Fruit fly (Drosophila melanogaster) whole organism: ENCODE results near the gene Rrp6.
A peak's percentile ranks its signal among the peaks of the same experiment; 100 is the strongest.

ENCODE experiments used
- CG8478 ChIP-seq: fragments of >200 bp; optimal IDR thresholded peaks from 2 replicates; lab custom pipeline; 2018; ENCODE audit warnings: inconsistent platforms
- Dll ChIP-seq: fragments of >200 bp; optimal IDR thresholded peaks from 2 replicates; lab custom pipeline; 2017
- EcR ChIP-seq, 2 experiments: fragments of >200 bp; optimal IDR thresholded peaks; 2 replicates each; lab custom pipeline; 2017; ENCODE audit warnings: missing biosample characterization in 2 of 2, missing genetic modification characterization in 2 of 2, missing genetic modification reagents in 2 of 2
- pan ChIP-seq: fragments of >200 bp; optimal IDR thresholded peaks from 2 replicates; lab custom pipeline; 2017
- psq ChIP-seq: fragments of >200 bp; optimal IDR thresholded peaks from 2 replicates; lab custom pipeline; 2017
- usp ChIP-seq: fragments of >200 bp; optimal IDR thresholded peaks from 2 replicates; lab custom pipeline; 2017; ENCODE audit warnings: missing biosample characterization, missing genetic modification characterization, mixed read lengths

Gene Rrp6

DNA sequence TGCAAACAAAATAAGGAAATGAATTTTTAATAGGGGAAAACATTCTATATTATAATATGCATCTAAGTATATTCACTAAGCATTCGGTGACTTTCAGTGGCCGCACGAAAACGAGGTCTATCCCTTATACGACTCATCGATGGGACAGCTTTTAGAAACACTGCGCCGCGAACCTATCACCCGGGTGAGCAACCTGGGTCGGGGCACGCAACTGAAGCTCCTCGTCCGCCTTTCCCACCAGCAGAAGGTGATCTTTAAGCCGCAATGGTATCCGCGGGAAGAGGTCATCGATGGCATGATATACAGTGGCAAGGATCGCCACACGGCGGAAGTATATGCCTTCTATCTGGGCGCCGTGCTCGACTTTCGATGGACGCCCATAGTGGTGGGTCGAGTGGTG lies 5.2 kb downstream of the Rrp6 start:
- TF ChIP-seq CG8478 (lab: Kevin White, UChicago) (no peak), psq (no peak), usp (GFP tag; lab: Kevin White, UChicago) (no peak), Dll (lab: Kevin White, UChicago) (no peak), pan (no peak), EcR (GFP tag; optimal IDR thresholded peaks at IDR 0.05; lab: Kevin White, UChicago) (no peak)

DNA sequence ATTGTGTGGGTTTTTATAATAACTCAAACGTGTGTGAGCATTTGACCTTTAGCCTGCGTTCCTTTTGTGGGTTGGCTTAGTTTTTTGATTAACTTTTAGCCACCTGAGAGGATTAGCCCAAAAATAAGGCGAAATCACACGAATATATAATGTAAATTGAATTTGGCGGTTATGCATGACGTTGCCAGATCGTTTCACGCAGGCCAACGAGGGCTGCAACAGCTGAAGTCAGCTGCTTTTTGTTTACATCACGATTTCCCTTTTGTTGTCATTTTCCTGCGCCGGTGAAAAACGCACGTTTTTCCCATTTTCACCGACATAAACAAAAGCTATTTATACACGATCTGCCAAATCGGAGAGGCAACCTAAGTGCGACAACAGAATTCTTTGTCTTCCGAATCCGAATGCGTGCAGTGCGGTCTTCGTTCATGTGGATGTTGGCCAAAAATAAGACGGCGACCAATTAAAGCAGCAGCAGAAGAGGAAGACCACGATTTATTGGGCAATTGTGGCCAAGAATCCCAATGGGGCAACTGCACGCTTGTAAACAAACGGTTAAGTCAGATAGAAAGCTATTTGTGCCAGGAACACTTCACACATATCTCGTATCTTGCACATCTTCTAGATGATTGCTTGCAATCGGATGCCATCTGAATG lies 6.7 kb downstream of the Rrp6 start, which contains the start of gene CG3631:
CG3631 (plus strand) TSS at position 251 of the 657 bp plus-strand sequence.
- no peak for TF ChIP-seq CG8478 (lab: Kevin White, UChicago)
- no peak for TF ChIP-seq EcR (GFP tag; optimal IDR thresholded peaks at IDR 0.05; lab: Kevin White, UChicago)
- TF ChIP-seq pan: no peak
- no peak for TF ChIP-seq usp (GFP tag; lab: Kevin White, UChicago)
- no peak for TF ChIP-seq Dll (lab: Kevin White, UChicago)

DNA sequence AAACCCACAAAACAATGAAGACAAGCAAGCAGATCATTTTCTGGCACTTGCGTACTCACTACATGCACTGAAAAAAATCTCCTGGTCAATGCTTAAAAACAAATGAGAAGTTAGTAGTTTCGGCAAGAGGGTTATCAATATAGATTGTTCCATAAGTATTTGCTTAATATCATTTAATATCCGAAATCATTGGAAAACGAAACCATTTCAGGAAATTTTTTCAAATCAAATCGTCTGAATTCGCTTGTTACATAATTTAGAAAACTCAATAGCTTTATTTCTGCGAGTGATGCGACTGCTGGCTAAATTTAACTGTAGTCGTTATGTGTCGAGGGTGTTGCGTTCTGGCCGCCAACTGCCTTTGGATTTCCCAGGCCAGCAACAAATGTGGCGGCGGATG lies 7.9 kb downstream of the Rrp6 start:
- no peak for TF ChIP-seq psq
- no peak for TF ChIP-seq usp (GFP tag; lab: Kevin White, UChicago)
- TF ChIP-seq EcR (GFP tag; optimal IDR thresholded peaks at IDR 0.05; lab: Kevin White, UChicago): no peak
- no peak for TF ChIP-seq CG8478 (lab: Kevin White, UChicago)
- TF ChIP-seq pan: no peak
- no peak for TF ChIP-seq Dll (lab: Kevin White, UChicago)

DNA sequence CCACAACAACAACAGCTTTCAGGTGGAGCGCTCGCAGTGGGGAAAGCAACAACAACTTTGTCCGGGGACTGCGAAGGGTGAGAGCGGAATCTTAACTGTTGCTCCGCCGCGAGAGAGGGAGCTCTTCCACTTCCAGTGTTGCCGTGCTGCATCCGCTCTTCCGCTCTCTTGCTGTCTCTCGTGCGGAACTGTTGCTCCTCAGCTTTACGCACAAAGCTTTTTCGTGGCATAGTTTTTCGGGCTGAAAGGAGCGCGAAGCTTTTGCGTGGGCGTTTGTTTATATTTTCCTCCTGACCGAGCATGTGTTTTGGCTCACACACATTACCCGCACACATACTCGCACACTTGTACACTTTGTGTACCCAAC lies 10.1 kb downstream of the Rrp6 start:
- no peak for TF ChIP-seq pan
- no peak for TF ChIP-seq EcR (GFP tag; optimal IDR thresholded peaks at IDR 0.05; lab: Kevin White, UChicago)
- TF ChIP-seq CG8478 (lab: Kevin White, UChicago): no peak
- no peak for TF ChIP-seq Dll (lab: Kevin White, UChicago)
- no peak for TF ChIP-seq usp (GFP tag; lab: Kevin White, UChicago)
- no peak for TF ChIP-seq psq

DNA sequence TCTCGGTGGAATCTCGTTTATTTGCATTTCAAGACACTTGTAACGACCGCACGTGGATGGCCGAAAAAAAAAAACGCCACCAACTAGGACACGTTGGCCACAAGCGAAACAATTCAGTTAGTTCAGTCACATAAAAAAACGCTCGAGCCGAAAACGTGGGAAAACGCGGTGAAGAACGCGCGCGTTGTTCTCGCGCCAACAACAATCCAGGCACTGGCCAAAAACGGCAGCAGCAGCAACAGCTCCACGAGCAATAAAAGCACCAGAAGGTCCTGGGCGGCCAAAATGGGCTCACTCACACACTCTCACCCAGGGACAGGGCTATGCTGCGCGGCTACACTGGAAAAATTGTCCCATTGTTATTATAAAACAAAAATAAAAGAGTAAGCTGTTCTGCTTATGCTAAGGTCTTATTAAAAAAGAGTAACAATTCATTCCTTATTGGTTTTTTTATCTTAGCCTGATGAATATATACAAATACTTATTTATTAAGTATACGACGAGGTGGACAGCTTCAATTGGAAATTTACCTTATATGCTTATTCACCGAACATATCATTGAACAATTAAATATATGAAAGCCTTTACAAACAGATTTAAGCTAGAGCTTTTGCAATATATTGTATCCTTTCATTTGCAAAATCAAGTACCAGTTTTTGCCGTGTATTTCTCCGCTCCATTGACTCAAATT lies 10.6 kb downstream of the Rrp6 start, which contains the start of gene btsz:
btsz (minus strand) TSS at position 215 of the 691 bp plus-strand sequence.
- no peak for TF ChIP-seq psq
- TF ChIP-seq pan: no peak
- no peak for TF ChIP-seq CG8478 (lab: Kevin White, UChicago)
- no peak for TF ChIP-seq EcR (GFP tag; optimal IDR thresholded peaks at IDR 0.05; lab: Kevin White, UChicago)
- TF ChIP-seq Dll (lab: Kevin White, UChicago): no peak
- no peak for TF ChIP-seq usp (GFP tag; lab: Kevin White, UChicago)

DNA sequence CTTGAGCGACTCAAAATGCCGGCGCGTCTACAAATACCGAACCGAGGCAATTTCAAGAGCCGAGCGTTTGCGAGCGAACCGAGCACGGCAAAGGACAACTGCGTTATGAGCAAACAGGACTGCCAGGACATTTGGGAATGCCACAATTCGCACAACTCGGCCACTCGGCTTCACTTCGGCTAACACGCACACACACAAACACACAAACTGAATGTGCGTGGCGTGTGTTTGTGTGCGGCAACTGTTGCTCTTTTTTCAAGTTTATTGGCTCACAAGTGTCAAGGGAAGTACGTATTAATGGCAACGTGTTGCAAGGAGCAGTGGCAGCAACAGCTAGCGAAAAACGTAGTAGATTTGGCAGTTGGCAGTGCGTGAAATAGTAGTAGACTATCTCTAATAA lies 12.7 kb downstream of the Rrp6 start:
- TF ChIP-seq usp (GFP tag; lab: Kevin White, UChicago) (no peak), psq (no peak), Dll (lab: Kevin White, UChicago) (no peak), CG8478 (lab: Kevin White, UChicago) (no peak), EcR (GFP tag; optimal IDR thresholded peaks at IDR 0.05; lab: Kevin White, UChicago) (no peak), pan (no peak)

DNA sequence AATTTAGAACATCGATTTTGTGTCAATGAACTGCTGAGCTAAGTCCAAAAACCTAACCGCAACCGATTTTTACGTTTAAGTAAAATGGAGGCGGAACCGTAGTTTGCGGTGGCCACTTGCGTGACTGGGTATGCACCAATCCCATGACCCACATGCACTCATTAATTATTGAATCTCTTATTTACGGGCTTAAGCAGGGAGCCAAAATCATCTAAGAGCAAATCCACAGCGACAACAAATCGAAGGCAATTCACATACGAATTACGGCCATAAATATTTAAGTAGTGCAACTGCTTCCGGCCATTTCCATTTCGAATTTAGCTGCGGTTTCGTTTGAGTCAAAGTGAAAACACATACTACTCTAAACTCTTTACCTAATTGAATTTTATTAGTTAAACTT lies 21.2 kb downstream of the Rrp6 start:
- no peak for TF ChIP-seq pan

DNA sequence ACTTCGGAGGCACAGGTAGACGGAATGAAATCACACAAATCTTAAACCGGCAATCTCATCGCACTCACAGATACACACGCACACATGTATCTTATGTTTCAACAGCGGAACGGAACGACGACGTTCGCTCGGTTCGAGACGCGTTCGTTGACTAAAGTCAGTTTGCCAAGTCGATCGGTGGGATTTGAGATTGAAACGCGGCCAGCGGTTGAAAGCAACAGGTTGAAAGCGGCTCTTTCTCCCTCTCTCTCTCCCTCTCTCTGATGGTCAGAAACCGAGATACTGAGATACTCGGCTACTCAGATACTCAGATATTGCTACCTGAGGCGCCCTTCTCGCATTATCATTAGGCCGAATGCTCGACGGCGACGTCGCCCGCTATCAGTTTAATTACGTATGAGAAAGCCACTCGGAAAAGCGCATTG lies 32.3 kb downstream of the Rrp6 start:
- TF ChIP-seq EcR (GFP tag; optimal IDR thresholded peaks at IDR 0.05; lab: Kevin White, UChicago) (no peak), psq (no peak), Dll (lab: Kevin White, UChicago) (peak; percentile 56), usp (GFP tag; lab: Kevin White, UChicago) (no peak), CG8478 (lab: Kevin White, UChicago) (no peak), pan (no peak)

DNA sequence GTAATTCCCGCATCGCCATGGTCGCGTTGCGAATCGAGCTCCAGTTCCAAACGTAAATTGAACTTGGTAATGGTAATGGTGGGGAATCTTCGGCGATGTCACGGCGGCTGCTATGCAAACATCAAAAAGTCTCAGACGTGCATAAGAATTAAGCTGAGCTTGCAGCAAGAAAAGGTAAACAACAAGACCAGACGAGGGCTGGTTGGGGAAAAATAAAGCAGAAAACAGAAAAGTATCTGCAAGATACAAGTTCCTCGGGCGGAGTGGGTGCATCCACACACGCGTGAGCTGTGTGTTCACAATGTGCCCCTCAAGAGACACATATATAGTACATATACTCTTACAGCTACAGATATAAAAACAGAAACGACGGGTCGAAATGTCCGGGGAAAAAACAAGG lies 33.4 kb downstream of the Rrp6 start:
- no peak for TF ChIP-seq psq

DNA sequence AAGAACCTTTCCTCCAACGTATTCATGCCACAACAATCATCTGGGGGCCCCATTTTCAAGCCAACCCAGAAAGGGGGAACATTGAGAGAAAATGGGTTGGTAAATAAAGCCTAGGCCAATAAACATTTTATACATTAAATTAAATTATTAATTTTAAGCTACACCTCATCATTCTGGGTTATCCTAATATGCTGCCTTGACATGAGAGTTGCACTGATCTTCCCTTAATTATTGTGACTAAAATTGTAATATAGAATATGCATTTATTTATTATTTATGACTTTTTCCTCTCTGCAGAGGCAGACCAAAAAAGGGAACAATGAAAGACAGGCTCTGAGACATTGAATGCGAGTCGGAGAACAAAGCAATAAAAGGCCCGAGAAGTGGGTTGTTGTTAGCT lies 38.2 kb downstream of the Rrp6 start:
- TF ChIP-seq psq (no peak), Dll (lab: Kevin White, UChicago) (no peak), pan (no peak), CG8478 (lab: Kevin White, UChicago) (no peak), EcR (GFP tag; optimal IDR thresholded peaks at IDR 0.05; lab: Kevin White, UChicago) (no peak), usp (GFP tag; lab: Kevin White, UChicago) (no peak)

DNA sequence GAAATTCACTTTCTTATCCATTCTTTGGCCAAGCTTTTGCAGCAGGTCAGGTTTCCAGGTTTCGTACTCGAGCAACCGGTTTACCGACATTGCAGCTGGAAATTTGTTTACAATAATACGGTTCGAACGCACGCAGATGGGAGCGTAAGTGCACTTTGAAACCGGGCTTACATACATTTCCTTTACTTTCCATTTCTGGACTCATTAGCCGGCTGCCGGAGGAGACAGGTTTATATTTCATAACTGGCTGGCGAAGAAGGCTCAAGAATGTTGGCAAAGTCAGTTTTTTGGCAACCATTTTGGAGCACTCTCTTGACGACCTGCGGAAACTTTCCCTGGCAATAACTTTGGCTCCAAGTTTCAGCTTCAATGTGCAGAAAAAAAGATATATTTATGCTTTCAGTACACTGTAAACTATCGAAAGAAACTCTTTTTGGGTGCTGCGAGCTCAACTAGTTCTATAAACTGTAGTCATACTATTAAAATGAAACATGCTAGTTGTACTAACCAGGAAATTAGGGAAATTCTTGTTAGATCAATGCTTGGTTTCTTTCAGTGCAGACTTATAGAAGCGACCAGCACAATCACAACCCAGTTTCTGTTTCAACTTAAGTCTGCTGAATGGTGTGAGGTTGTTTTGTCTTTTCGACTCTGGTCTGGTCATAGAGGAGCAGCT lies 39.0 kb downstream of the Rrp6 start:
- TF ChIP-seq pan (no peak), Dll (lab: Kevin White, UChicago) (no peak), usp (GFP tag; lab: Kevin White, UChicago) (no peak), psq (no peak), CG8478 (lab: Kevin White, UChicago) (no peak), EcR (GFP tag; optimal IDR thresholded peaks at IDR 0.05; lab: Kevin White, UChicago) (no peak)

DNA sequence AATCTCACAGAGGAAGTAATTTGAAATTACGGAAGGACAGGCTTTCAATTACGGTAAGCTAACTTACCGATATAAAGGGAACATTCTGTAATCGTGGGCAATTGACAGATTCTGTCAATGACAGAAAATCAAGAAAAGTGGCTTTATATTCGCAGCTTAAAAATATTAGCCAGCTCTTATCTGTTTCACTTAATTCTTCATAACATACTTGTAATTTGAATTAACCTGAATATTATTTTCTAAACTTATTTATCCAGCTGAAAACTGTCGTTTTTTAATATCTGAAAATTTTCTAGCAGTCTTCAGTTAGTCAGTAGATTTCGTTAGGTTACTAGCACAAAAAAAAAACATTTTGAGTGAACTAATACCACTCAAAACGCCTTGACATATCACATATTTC lies 41.3 kb downstream of the Rrp6 start, which contains the start of gene CG3610:
CG3610 (plus strand) TSS at position 301 of the 400 bp plus-strand sequence.
- TF ChIP-seq Dll (lab: Kevin White, UChicago): no peak
- TF ChIP-seq psq: no peak
- no peak for TF ChIP-seq EcR (GFP tag; optimal IDR thresholded peaks at IDR 0.05; lab: Kevin White, UChicago)
